Worm (Caenorhabditis elegans): ENCODE results near the gene lgc-20.
A peak's percentile ranks its signal among the peaks of the same experiment; 100 is the strongest.

Gene lgc-20

DNA sequence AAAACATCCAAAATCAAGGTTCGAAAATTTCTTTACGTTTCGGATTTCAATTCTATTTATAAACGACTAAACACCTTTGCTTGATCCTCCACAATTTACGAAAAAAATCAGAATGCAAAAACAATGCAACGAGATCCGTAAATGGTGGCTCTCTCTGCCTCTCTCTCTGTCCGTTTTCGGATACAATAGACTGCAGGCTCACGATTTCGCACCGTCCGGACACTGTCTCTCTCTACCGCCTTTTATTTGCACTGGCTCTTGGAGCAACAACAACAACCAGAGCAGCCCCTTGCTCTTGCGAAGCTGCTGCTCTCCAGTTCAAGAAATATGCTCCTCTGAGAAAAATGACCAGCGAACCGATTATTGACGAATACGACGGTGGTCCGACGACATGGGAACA is 31.2 kb downstream of the lgc-20 start, which contains the start of gene T24F1.7:
Gene T24F1.7, plus strand, starts transcription at position 301 of the 400 bp plus-strand sequence.
- TF ChIP-seq pax-1 (tag; optimal IDR thresholded peaks at IDR 0.05) (no peak), elt-2 (tag; optimal IDR thresholded peaks at IDR 0.05) (no peak)

ce11 chrII:11307953-11308352 is 35.5 kb downstream of the lgc-20 start:
- TF ChIP-seq pha-2 (tag; optimal IDR thresholded peaks at IDR 0.05) (no peak), elt-4 (tag; optimal IDR thresholded peaks at IDR 0.05) (no peak), ets-4 (tag; optimal IDR thresholded peaks at IDR 0.05) (no peak), T23F11.4 (GFP tag; optimal IDR thresholded peaks at IDR 0.05) (no peak), ceh-30 (tag; optimal IDR thresholded peaks at IDR 0.05) (no peak), C08G9.2 (tag; optimal IDR thresholded peaks at IDR 0.05) (no peak), K02D7.2 (tag; optimal IDR thresholded peaks at IDR 0.05) (no peak)

DNA sequence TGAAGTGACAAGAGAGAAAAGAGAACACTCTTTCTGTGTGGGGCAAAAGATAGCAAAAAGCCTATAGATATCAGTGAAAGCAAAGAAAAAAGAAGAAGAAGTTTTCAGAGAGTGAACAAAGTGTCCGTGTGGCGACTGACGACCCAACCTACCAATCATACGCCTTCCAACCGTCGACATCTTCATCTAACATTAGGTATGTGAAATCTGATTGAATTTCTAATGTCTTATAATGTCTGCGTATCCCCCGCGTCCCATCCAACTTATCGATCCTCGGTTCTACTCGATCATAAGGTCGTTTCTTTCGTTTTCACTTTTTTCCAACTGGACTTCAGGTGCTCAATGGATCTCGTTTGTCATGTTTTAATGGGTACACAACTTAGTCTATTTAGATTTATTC is 36.1 kb downstream of the lgc-20 start:
- no peak for TF ChIP-seq C38D4.7 (GFP tag; optimal IDR thresholded peaks at IDR 0.05)
- TF ChIP-seq nfya-1 (tag; optimal IDR thresholded peaks at IDR 0.05): no peak
- TF ChIP-seq pax-1 (tag; optimal IDR thresholded peaks at IDR 0.05): no peak
- no peak for TF ChIP-seq fkh-6 (tag; optimal IDR thresholded peaks at IDR 0.05)
- no peak for TF ChIP-seq unc-3 (GFP tag; conservative IDR thresholded peaks at IDR 0.05)
- no peak for TF ChIP-seq unc-3 (tag; optimal IDR thresholded peaks at IDR 0.05)
- TF ChIP-seq hlh-8 (tag; optimal IDR thresholded peaks at IDR 0.05): no peak
- TF ChIP-seq sox-2 (GFP tag; IDR thresholded peaks at IDR 0.05): no peak
- TF ChIP-seq K02D7.2 (tag; optimal IDR thresholded peaks at IDR 0.05): no peak

- TF ChIP-seq F13H6.1 (tag; optimal IDR thresholded peaks at IDR 0.05): no peak
- peak; percentile 27 for TF ChIP-seq ceh-31 (tag; optimal IDR thresholded peaks at IDR 0.05)
- peak; percentile 37 for TF ChIP-seq tbx-2 (tag; optimal IDR thresholded peaks at IDR 0.05)
- TF ChIP-seq lim-6 (tag; optimal IDR thresholded peaks at IDR 0.05): no peak
- TF ChIP-seq hlh-13 (GFP tag; optimal IDR thresholded peaks at IDR 0.05): no peak
- TF ChIP-seq ceh-34 (tag; optimal IDR thresholded peaks at IDR 0.05): peak; percentile 52
- peak; percentile 7 for TF ChIP-seq hlh-30 (tag; optimal IDR thresholded peaks at IDR 0.05; ENCODE audit: insufficient read depth)
- TF ChIP-seq syd-9 (tag; optimal IDR thresholded peaks at IDR 0.05): no peak
- peak; percentile 16 for TF ChIP-seq unc-42 (tag; optimal IDR thresholded peaks at IDR 0.05)
- TF ChIP-seq ceh-18 (tag; optimal IDR thresholded peaks at IDR 0.05): peak; percentile 21
- peak; percentile 35 for TF ChIP-seq nfya-1 (tag; optimal IDR thresholded peaks at IDR 0.05)
Observed at ce11 chrII:11305627-11306449, 37.6 kb downstream of the lgc-20 start, which contains the start of gene rsf-1. Gene rsf-1, plus strand, starts transcription at chrII:11306399.

DNA sequence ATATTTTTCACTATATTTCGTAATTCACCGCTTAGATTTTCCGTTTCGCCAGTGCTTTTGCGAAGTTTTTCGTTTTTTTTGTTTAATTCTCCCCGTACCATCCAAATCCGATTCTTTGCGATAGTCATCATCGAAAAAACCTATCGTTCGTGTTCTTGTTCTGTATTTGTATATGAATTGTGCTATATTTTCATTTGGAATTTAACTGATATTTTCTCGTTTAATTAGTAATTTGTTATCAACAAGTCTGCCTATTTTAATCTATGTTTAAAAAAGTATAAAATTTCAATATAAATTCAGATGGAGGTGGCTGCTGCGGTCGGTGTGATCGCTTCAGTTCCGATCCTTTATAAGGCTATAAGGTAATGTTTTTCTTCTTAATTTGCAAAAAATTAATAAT is 40.8 kb downstream of the lgc-20 start, which contains the start of gene samp-1:
Gene samp-1, plus strand, starts transcription at position 301 of the 400 bp plus-strand sequence.
- TF ChIP-seq ahr-1 (tag; optimal IDR thresholded peaks at IDR 0.05) (no peak), unc-42 (tag; optimal IDR thresholded peaks at IDR 0.05) (no peak), F13H6.1 (tag; optimal IDR thresholded peaks at IDR 0.05) (no peak), nhr-11 (tag; optimal IDR thresholded peaks at IDR 0.05) (no peak), pat-9 (tag; optimal IDR thresholded peaks at IDR 0.05) (no peak), ama-1 (optimal IDR thresholded peaks at IDR 0.05) (no peak), madf-2 (tag; optimal IDR thresholded peaks at IDR 0.05) (no peak), pha-4 (tag; optimal IDR thresholded peaks at IDR 0.05) (no peak), ceh-48 (tag; optimal IDR thresholded peaks at IDR 0.05) (no peak), gmeb-2 (tag; optimal IDR thresholded peaks at IDR 0.05) (no peak), dmd-4 (tag; optimal IDR thresholded peaks at IDR 0.05; ENCODE audit: borderline replicate concordance) (no peak), zip-5 (tag; optimal IDR thresholded peaks at IDR 0.05) (no peak)

Measured in whole organism, late embryonic.